Fruit fly (Drosophila melanogaster) whole organism, prepupa: ENCODE data around the gene Pp2B-14D.

Experiments used
- Blimp-1 ChIP-seq: fragments of 200-800 bp; sonication (Bioruptor generic); optimal IDR thresholded peaks from 3 replicates; lab custom pipeline; 2017; ENCODE audit warnings: missing biosample characterization, missing genetic modification characterization, mild to moderate bottlenecking, moderate library complexity, missing genetic modification reagents
- CG10631 ChIP-seq: fragments of 200-800 bp; sonication (Bioruptor generic); optimal IDR thresholded peaks from 2 replicates; lab custom pipeline; 2016; ENCODE audit warnings: missing biosample characterization, missing genetic modification characterization
- CG11294 ChIP-seq: fragments of 200-800 bp; sonication (Bioruptor generic); IDR thresholded peaks from 2 replicates; pipeline ENCODE4 v1.3.6; 2022; ENCODE audit warnings: missing biosample characterization, missing genetic modification characterization
- CG11762 ChIP-seq: fragments of 200-800 bp; sonication (Bioruptor generic); optimal IDR thresholded peaks from 3 replicates; lab custom pipeline; 2016; ENCODE audit warnings: missing biosample characterization, missing genetic modification characterization; ENCODE audit not compliant: insufficient read depth
- CG11902 ChIP-seq: fragments of 200-800 bp; sonication (Bioruptor generic); optimal IDR thresholded peaks from 3 replicates; lab custom pipeline; 2016; ENCODE audit warnings: missing biosample characterization, missing genetic modification characterization
- CG1621 ChIP-seq: fragments of 200-800 bp; sonication (Bioruptor generic); optimal IDR thresholded peaks from 3 replicates; lab custom pipeline; 2018; ENCODE audit warnings: missing biosample characterization, mild to moderate bottlenecking, missing genetic modification characterization
- CG16779 ChIP-seq: fragments of 200-800 bp; sonication (Bioruptor generic); optimal IDR thresholded peaks from 3 replicates; lab custom pipeline; 2017; ENCODE audit warnings: missing biosample characterization, mild to moderate bottlenecking, missing genetic modification characterization
- CG3032 ChIP-seq: fragments of 200-800 bp; optimal IDR thresholded peaks from 2 replicates; lab custom pipeline; 2019; ENCODE audit warnings: missing biosample characterization, mild to moderate bottlenecking, missing genetic modification characterization, moderate library complexity
- CG31627 ChIP-seq: fragments of 200-800 bp; sonication (Bioruptor generic); optimal IDR thresholded peaks from 3 replicates; lab custom pipeline; 2016; ENCODE audit warnings: missing biosample characterization, missing genetic modification characterization
- CG32006 ChIP-seq: fragments of 200-800 bp; sonication (Bioruptor generic); optimal IDR thresholded peaks from 3 replicates; lab custom pipeline; 2017; ENCODE audit warnings: missing biosample characterization, mild to moderate bottlenecking, missing genetic modification characterization
- CG34406 ChIP-seq: fragments of 200-800 bp; sonication (Bioruptor generic); optimal IDR thresholded peaks from 3 replicates; lab custom pipeline; 2016; ENCODE audit warnings: missing biosample characterization, missing genetic modification characterization
- CG3919 ChIP-seq: fragments of 200-800 bp; sonication (Bioruptor generic); optimal IDR thresholded peaks from 3 replicates; lab custom pipeline; 2016; ENCODE audit warnings: missing biosample characterization, missing genetic modification characterization
- CG4318 ChIP-seq: fragments of 200-800 bp; sonication (Bioruptor generic); optimal IDR thresholded peaks from 3 replicates; lab custom pipeline; 2017; ENCODE audit warnings: missing biosample characterization, mild to moderate bottlenecking, missing genetic modification characterization
- CG6276 ChIP-seq: fragments of 200-800 bp; sonication (Bioruptor generic); optimal IDR thresholded peaks from 2 replicates; lab custom pipeline; 2017; ENCODE audit warnings: missing biosample characterization, mild to moderate bottlenecking, missing genetic modification characterization
- CG6792 ChIP-seq: fragments of 200-800 bp; sonication (Bioruptor generic); optimal IDR thresholded peaks from 3 replicates; lab custom pipeline; 2016; ENCODE audit warnings: missing biosample characterization, missing genetic modification characterization
- CG6808 ChIP-seq: fragments of 200-800 bp; sonication (Bioruptor generic); optimal IDR thresholded peaks from 3 replicates; lab custom pipeline; 2017; ENCODE audit warnings: missing biosample characterization, missing genetic modification characterization, mild to moderate bottlenecking, moderate library complexity, missing genetic modification reagents
- CG6854 ChIP-seq: fragments of 200-800 bp; sonication (Bioruptor generic); optimal IDR thresholded peaks from 2 replicates; lab custom pipeline; 2017; ENCODE audit warnings: missing biosample characterization, mild to moderate bottlenecking, missing genetic modification characterization
- CG7368 ChIP-seq: fragments of 200-800 bp; sonication (Bioruptor generic); optimal IDR thresholded peaks from 3 replicates; lab custom pipeline; 2016; ENCODE audit warnings: missing biosample characterization, missing genetic modification characterization
- CG8119 ChIP-seq: fragments of 200-800 bp; sonication (Bioruptor generic); IDR thresholded peaks from 3 replicates; pipeline ENCODE4 v1.3.6; 2022; ENCODE audit warnings: missing biosample characterization, missing genetic modification characterization
- CG8319 ChIP-seq: fragments of 200-800 bp; sonication (Bioruptor generic); optimal IDR thresholded peaks from 3 replicates; lab custom pipeline; 2016; ENCODE audit warnings: missing biosample characterization, missing genetic modification characterization
- CG8632 ChIP-seq: fragments of 200-800 bp; sonication (Bioruptor generic); optimal IDR thresholded peaks from 3 replicates; lab custom pipeline; 2016; ENCODE audit warnings: missing biosample characterization, missing genetic modification characterization
- CG9139 ChIP-seq: fragments of 200-800 bp; sonication (Bioruptor generic); optimal IDR thresholded peaks from 3 replicates; lab custom pipeline; 2017; ENCODE audit warnings: missing biosample characterization, mild to moderate bottlenecking, missing genetic modification characterization
- Eip75B ChIP-seq: fragments of 200-800 bp; sonication (Bioruptor generic); optimal IDR thresholded peaks from 3 replicates; lab custom pipeline; 2016; ENCODE audit warnings: missing biosample characterization, missing genetic modification characterization
- Eip78C ChIP-seq: fragments of 200-800 bp; sonication (Bioruptor generic); peaks from one replicate; lab custom pipeline; 2016; ENCODE audit warnings: missing biosample characterization, missing genetic modification characterization
- Eip93F ChIP-seq: fragments of 200-800 bp; sonication (Bioruptor generic); optimal IDR thresholded peaks from 2 replicates; lab custom pipeline; 2016; ENCODE audit warnings: missing biosample characterization, mild to moderate bottlenecking, missing genetic modification characterization
- Ets21C ChIP-seq: fragments of 200-800 bp; sonication (Bioruptor generic); optimal IDR thresholded peaks from 3 replicates; lab custom pipeline; 2016; ENCODE audit warnings: missing biosample characterization, missing genetic modification characterization
- Ets96B ChIP-seq: fragments of 200-800 bp; optimal IDR thresholded peaks from 2 replicates; lab custom pipeline; 2019; ENCODE audit warnings: missing biosample characterization, mild to moderate bottlenecking, missing genetic modification characterization, moderate library complexity
- Gug ChIP-seq: fragments of 200-800 bp; sonication (Bioruptor generic); IDR thresholded peaks from 2 replicates; pipeline ENCODE4 v1.3.6; 2022; ENCODE audit warnings: missing biosample characterization, missing genetic modification characterization
- Hr38 ChIP-seq: sonication (Bioruptor generic); optimal IDR thresholded peaks from 2 replicates; lab custom pipeline; 2016; ENCODE audit warnings: missing biosample characterization, missing genetic modification characterization
- Hr39 ChIP-seq: fragments of 200-800 bp; sonication (Bioruptor generic); optimal IDR thresholded peaks from 2 replicates; lab custom pipeline; 2016; ENCODE audit warnings: missing biosample characterization, missing genetic modification characterization
- Hr4 ChIP-seq: fragments of 200-800 bp; sonication (Bioruptor generic); optimal IDR thresholded peaks from 3 replicates; lab custom pipeline; 2016; ENCODE audit warnings: missing biosample characterization, missing genetic modification characterization
- Lpt ChIP-seq: fragments of 200-800 bp; sonication (Bioruptor generic); optimal IDR thresholded peaks from 3 replicates; lab custom pipeline; 2016; ENCODE audit warnings: missing biosample characterization, missing genetic modification characterization
- Met ChIP-seq: fragments of 200-800 bp; sonication (Bioruptor generic); optimal IDR thresholded peaks from 3 replicates; lab custom pipeline; 2016; ENCODE audit warnings: missing biosample characterization, missing genetic modification characterization
- OdsH ChIP-seq: fragments of 200-800 bp; sonication (Bioruptor generic); optimal IDR thresholded peaks from 3 replicates; lab custom pipeline; 2016; ENCODE audit warnings: missing biosample characterization, missing genetic modification characterization
- Smox ChIP-seq: fragments of 200-800 bp; sonication (Bioruptor generic); optimal IDR thresholded peaks from 3 replicates; lab custom pipeline; 2016; ENCODE audit warnings: missing biosample characterization, missing genetic modification characterization
- Sox102F ChIP-seq: fragments of 200-800 bp; sonication (Bioruptor generic); optimal IDR thresholded peaks from 2 replicates; lab custom pipeline; 2016; ENCODE audit warnings: missing biosample characterization, mild to moderate bottlenecking, missing genetic modification characterization
- Sox14 ChIP-seq: fragments of 200-800 bp; sonication (Bioruptor generic); optimal IDR thresholded peaks from 3 replicates; lab custom pipeline; 2016; ENCODE audit warnings: missing biosample characterization, missing genetic modification characterization
- achi ChIP-seq: fragments of 200-800 bp; sonication (Bioruptor generic); optimal IDR thresholded peaks from 3 replicates; lab custom pipeline; 2016; ENCODE audit warnings: missing biosample characterization, missing genetic modification characterization
- acj6 ChIP-seq: fragments of 200-800 bp; sonication (Bioruptor generic); optimal IDR thresholded peaks from 3 replicates; lab custom pipeline; 2016; ENCODE audit warnings: missing biosample characterization, missing genetic modification characterization
- cyc ChIP-seq: fragments of 200-800 bp; sonication (Bioruptor generic); optimal IDR thresholded peaks from 3 replicates; lab custom pipeline; 2016; ENCODE audit warnings: missing biosample characterization, missing genetic modification characterization
- dac ChIP-seq: fragments of 200-800 bp; sonication (Bioruptor generic); optimal IDR thresholded peaks from 2 replicates; lab custom pipeline; 2017; ENCODE audit warnings: missing biosample characterization, mild to moderate bottlenecking, missing genetic modification characterization
- eg ChIP-seq: fragments of 200-800 bp; sonication (Bioruptor generic); IDR thresholded peaks from 3 replicates; pipeline ENCODE4 v1.3.6; 2022; ENCODE audit warnings: missing biosample characterization, missing genetic modification characterization
- fd59A ChIP-seq: fragments of 200-800 bp; sonication (Bioruptor generic); optimal IDR thresholded peaks from 2 replicates; lab custom pipeline; 2017; ENCODE audit warnings: missing biosample characterization, mild to moderate bottlenecking, missing genetic modification characterization, missing genetic modification reagents
- fd85E ChIP-seq: fragments of 200-800 bp; sonication (Bioruptor generic); optimal IDR thresholded peaks from 3 replicates; lab custom pipeline; 2016; ENCODE audit warnings: missing biosample characterization, missing genetic modification characterization
- fkh ChIP-seq: fragments of 200-800 bp; sonication (Bioruptor generic); optimal IDR thresholded peaks from 3 replicates; lab custom pipeline; 2017; ENCODE audit warnings: missing biosample characterization, mild to moderate bottlenecking, missing genetic modification characterization, moderate library complexity
- lz ChIP-seq: fragments of 200-800 bp; sonication (Bioruptor generic); optimal IDR thresholded peaks from 3 replicates; lab custom pipeline; 2016; ENCODE audit warnings: missing biosample characterization, missing genetic modification characterization
- net ChIP-seq: fragments of 200-800 bp; sonication (Bioruptor generic); optimal IDR thresholded peaks from 3 replicates; lab custom pipeline; 2016; ENCODE audit warnings: missing biosample characterization, missing genetic modification characterization
- salr ChIP-seq, 2 experiments: fragments of 200-800 bp; sonication (Bioruptor generic); optimal IDR thresholded peaks; 3 replicates each; lab custom pipeline; 2016 to 2018; ENCODE audit warnings: missing biosample characterization in 2 of 2, missing genetic modification characterization in 2 of 2, mild to moderate bottlenecking in 1 of 2
- spab ChIP-seq: fragments of 200-800 bp; sonication (Bioruptor generic); optimal IDR thresholded peaks from 2 replicates; lab custom pipeline; 2017; ENCODE audit warnings: missing biosample characterization, mild to moderate bottlenecking, missing genetic modification characterization, missing genetic modification reagents
- ss ChIP-seq, 2 experiments: fragments of 200-800 bp; sonication (Bioruptor generic); optimal IDR thresholded peaks; 2 replicates in 1 of 2; 3 replicates in 1 of 2; lab custom pipeline; 2017 to 2018; ENCODE audit warnings: mild to moderate bottlenecking in 2 of 2, missing biosample characterization in 2 of 2, missing genetic modification characterization in 2 of 2, moderate library complexity in 1 of 2
- svp ChIP-seq: fragments of 200-800 bp; sonication (Bioruptor generic); peaks from one replicate; lab custom pipeline; 2016; ENCODE audit warnings: missing biosample characterization, missing genetic modification characterization
- topi ChIP-seq: fragments of 200-800 bp; sonication (Bioruptor generic); optimal IDR thresholded peaks from 3 replicates; lab custom pipeline; 2016; ENCODE audit warnings: missing biosample characterization, missing genetic modification characterization
- vri ChIP-seq: fragments of 200-800 bp; sonication (Bioruptor generic); optimal IDR thresholded peaks from 3 replicates; lab custom pipeline; 2016; ENCODE audit warnings: missing biosample characterization, mild to moderate bottlenecking, missing genetic modification characterization

The Pp2B-14D gene

DNA sequence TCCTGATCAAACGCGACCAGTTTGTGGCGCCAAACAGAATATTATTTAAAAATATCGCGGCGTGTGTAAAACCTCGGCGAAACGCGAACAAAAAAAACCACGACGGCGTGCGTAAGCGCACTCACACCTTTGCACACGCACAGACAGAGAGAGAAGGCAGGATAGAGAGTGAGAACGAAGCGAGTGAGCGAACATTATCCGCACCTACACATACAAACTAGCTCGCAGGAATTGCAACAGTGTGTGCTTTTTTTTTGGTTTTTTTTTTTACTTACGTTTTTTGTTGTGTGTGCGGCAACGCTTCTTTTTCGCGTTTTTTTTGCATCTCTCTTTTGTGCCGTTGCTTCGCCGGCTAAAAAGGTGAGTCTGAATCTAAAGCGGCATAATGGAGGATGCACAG is 40.0 kb upstream of the Pp2B-14D start:
- TF ChIP-seq salr (GFP tag; optimal IDR thresholded peaks at IDR 0.05; lab: Kevin White, UChicago) (peak; percentile 83 to 92), CG3032 (tag; lab: Kevin White, UChicago) (peak; percentile 86), fd85E (no peak), CG11294 (GFP tag; lab: Robert Waterston, UW) (peak; percentile 34; the same call in 1 of the 2 replicates), CG9139 (GFP tag; lab: Kevin White, UChicago) (peak; percentile 99), CG6808 (GFP tag; lab: Kevin White, UChicago) (peak; percentile 98), Met (no peak), Smox (GFP tag; lab: Kevin White, UChicago) (no peak), CG11762 (peak; percentile 83), Eip78C (peak; percentile 91), Ets96B (peak; percentile 89), lz (GFP tag; lab: Kevin White, UChicago) (peak; percentile 42), net (GFP tag; lab: Kevin White, UChicago) (peak; percentile 94), fkh (GFP tag; lab: Kevin White, UChicago) (no peak), CG6854 (peak; percentile 93), fd59A (GFP tag; lab: Kevin White, UChicago) (peak; percentile 86), CG11902 (GFP tag; lab: Kevin White, UChicago) (no peak), svp (no peak), Hr38 (GFP tag; lab: Kevin White, UChicago) (no peak), eg (peak; percentile 96), Sox14 (GFP tag; lab: Kevin White, UChicago) (peak; percentile 56), Hr4 (no peak), Ets21C (GFP tag; lab: Kevin White, UChicago) (no peak), achi (peak; percentile 79), CG6276 (GFP tag; lab: Kevin White, UChicago) (peak; percentile 90), CG8632 (peak; percentile 88), CG1621 (tag; lab: Kevin White, UChicago) (peak; percentile 97), OdsH (GFP tag; lab: Kevin White, UChicago) (peak; percentile 74), CG8319 (GFP tag; lab: Kevin White, UChicago) (peak; percentile 82), CG4318 (GFP tag; lab: Kevin White, UChicago) (no peak), Eip93F (GFP tag; lab: Kevin White, UChicago) (peak; percentile 71), CG7368 (GFP tag; lab: Kevin White, UChicago) (peak; percentile 87), spab (GFP tag; lab: Kevin White, UChicago) (peak; percentile 95), Hr39 (GFP tag; lab: Kevin White, UChicago) (no peak), CG32006 (peak; percentile 67), acj6 (GFP tag; lab: Kevin White, UChicago) (peak; percentile 64), Blimp-1 (GFP tag; lab: Kevin White, UChicago) (peak; percentile 65), CG3919 (GFP tag; lab: Kevin White, UChicago) (peak; percentile 81), topi (GFP tag; lab: Kevin White, UChicago) (peak; percentile 82), Gug (GFP tag; lab: Robert Waterston, UW) (peak; percentile 76), CG34406 (GFP tag; lab: Kevin White, UChicago) (peak; percentile 90), CG8119 (GFP tag; lab: Robert Waterston, UW) (peak; percentile 92), dac (GFP tag; lab: Kevin White, UChicago) (peak; percentile 71), Sox102F (GFP tag; lab: Kevin White, UChicago) (peak; percentile 78), CG16779 (tag; lab: Kevin White, UChicago) (peak; percentile 98), vri (GFP tag; lab: Kevin White, UChicago) (peak; percentile 86), CG10631 (GFP tag; lab: Kevin White, UChicago) (no peak), ss (GFP tag; optimal IDR thresholded peaks at IDR 0.05; lab: Kevin White, UChicago) (peak; percentile 99 to 100), Eip75B (GFP tag; lab: Kevin White, UChicago) (peak; percentile 83), cyc (GFP tag; lab: Kevin White, UChicago) (peak; percentile 33), CG6792 (peak; percentile 75), CG31627 (no peak), Lpt (GFP tag; lab: Kevin White, UChicago) (peak; percentile 79)
